Fruit fly (Drosophila melanogaster): Measurements from ENCODE around the gene CG6592.

Gene CG6592

dm6 chr3L:6104551-6104950 is 45.1 kb downstream of the CG6592 start:
- TF ChIP-seq CG17361 (GFP tag; IDR thresholded peaks at IDR 0.05), result no peak
- TF ChIP-seq Hey (tag; optimal IDR thresholded peaks at IDR 0.05), result peak; percentile 95
- TF ChIP-seq chn (GFP tag; optimal IDR thresholded peaks at IDR 0.05), result no peak
- peak; percentile 81 for TF ChIP-seq oc (tag; optimal IDR thresholded peaks at IDR 0.05)
- peak in 1 of 2 experiments; percentile 73 for TF ChIP-seq tll (GFP tag; optimal IDR thresholded peaks at IDR 0.05)
- TF ChIP-seq Nf-YB (GFP tag; optimal IDR thresholded peaks at IDR 0.05), result no peak
- peak; percentile 49 for TF ChIP-seq D (optimal IDR thresholded peaks at IDR 0.05)
- TF ChIP-seq D (GFP tag; optimal IDR thresholded peaks at IDR 0.05), result no peak
- TF ChIP-seq grn (GFP tag; optimal IDR thresholded peaks at IDR 0.05), result peak; percentile 23
- TF ChIP-seq CG8290 (GFP tag; optimal IDR thresholded peaks at IDR 0.05), result no peak
- no peak for TF ChIP-seq CG8290 (tag; optimal IDR thresholded peaks at IDR 0.05)
- TF ChIP-seq pros (GFP tag; optimal IDR thresholded peaks at IDR 0.05), result peak; percentile 83
- no peak for TF ChIP-seq jumu (GFP tag; optimal IDR thresholded peaks at IDR 0.05)
- no peak for TF ChIP-seq bbx (GFP tag; IDR thresholded peaks at IDR 0.05; ENCODE audit: partially characterized antibody)
- peak; percentile 94 for TF ChIP-seq gsb-n (tag; optimal IDR thresholded peaks at IDR 0.05)
- TF ChIP-seq nerfin-1 (tag; optimal IDR thresholded peaks at IDR 0.05), result peak; percentile 27
- no peak for TF ChIP-seq prd (optimal IDR thresholded peaks at IDR 0.05)
- TF ChIP-seq prd (GFP tag; IDR thresholded peaks at IDR 0.05), result peak; percentile 42; the same call in 1 of the 3 replicates
- peak; percentile 25 for TF ChIP-seq kni (GFP tag; optimal IDR thresholded peaks at IDR 0.05)
- 0 out of 3 replicates have a peak, but pooled peaks have one; percentile 18 for TF ChIP-seq CG2889 (GFP tag; IDR thresholded peaks at IDR 0.05)
- peak; percentile 12 for TF ChIP-seq CTCF (GFP tag; optimal IDR thresholded peaks at IDR 0.05)

dm6 chr3L:6105435-6105834 is 46.0 kb downstream of the CG6592 start:
- TF ChIP-seq tll (GFP tag; optimal IDR thresholded peaks at IDR 0.05) (no peak), Ets65A (GFP tag) (peak; percentile 92)

dm6 chr3L:6106717-6107116 is 47.3 kb downstream of the CG6592 start:
- peak; percentile 79 for TF ChIP-seq Hey (tag; optimal IDR thresholded peaks at IDR 0.05)
- TF ChIP-seq pros (GFP tag; optimal IDR thresholded peaks at IDR 0.05), result peak; percentile 49
- peak; percentile 23 for TF ChIP-seq Nf-YC (tag; optimal IDR thresholded peaks at IDR 0.05)
- peak; percentile 33 for TF ChIP-seq cwo (GFP tag; optimal IDR thresholded peaks at IDR 0.05)
- TF ChIP-seq Bgb (GFP tag; IDR thresholded peaks at IDR 0.05; ENCODE audit: partially characterized antibody), result no peak
- no peak for TF ChIP-seq tna (GFP tag; IDR thresholded peaks at IDR 0.05; ENCODE audit: partially characterized antibody)
- no peak for TF ChIP-seq CG7987 (GFP tag; optimal IDR thresholded peaks at IDR 0.05)
- TF ChIP-seq Hr78 (GFP tag; optimal IDR thresholded peaks at IDR 0.05), result peak in 1 of 2 experiments; percentile 72
- TF ChIP-seq otp (GFP tag; IDR thresholded peaks at IDR 0.05), result peak; percentile 34; the same call in 1 of the 3 replicates
- no peak for TF ChIP-seq Rfx (GFP tag; IDR thresholded peaks at IDR 0.05)
- no peak for TF ChIP-seq Stat92E (GFP tag; optimal IDR thresholded peaks at IDR 0.05)
- no peak for TF ChIP-seq bigmax (GFP tag; optimal IDR thresholded peaks at IDR 0.05)
- no peak for TF ChIP-seq Dip2 (GFP tag; IDR thresholded peaks at IDR 0.05)
- no peak for TF ChIP-seq CG13894 (tag; optimal IDR thresholded peaks at IDR 0.05)
- no peak for TF ChIP-seq Asciz (GFP tag; optimal IDR thresholded peaks at IDR 0.05)
- peak; percentile 20 for TF ChIP-seq Vsx1 (GFP tag; optimal IDR thresholded peaks at IDR 0.05)
- peak in 1 of 2 experiments; percentile 56 for TF ChIP-seq tll (GFP tag; optimal IDR thresholded peaks at IDR 0.05)
- no peak for TF ChIP-seq CG16863 (GFP tag; optimal IDR thresholded peaks at IDR 0.05)
- no peak for TF ChIP-seq CG7271 (tag; optimal IDR thresholded peaks at IDR 0.05)
- TF ChIP-seq Blimp-1 (GFP tag; optimal IDR thresholded peaks at IDR 0.05), result no peak
- peak; percentile 63 for TF ChIP-seq crol (GFP tag; IDR thresholded peaks at IDR 0.05)
- TF ChIP-seq CG15073 (GFP tag; optimal IDR thresholded peaks at IDR 0.05), result no peak
- TF ChIP-seq oc (tag; optimal IDR thresholded peaks at IDR 0.05), result peak; percentile 70
- no peak for TF ChIP-seq HmgZ (tag; optimal IDR thresholded peaks at IDR 0.05)
- no peak for TF ChIP-seq ac (GFP tag; optimal IDR thresholded peaks at IDR 0.05)
- peak; percentile 56 for TF ChIP-seq Nf-YB (GFP tag; optimal IDR thresholded peaks at IDR 0.05)
- peak; percentile 28 for TF ChIP-seq gsb-n (tag; optimal IDR thresholded peaks at IDR 0.05)
- no peak for TF ChIP-seq slbo (GFP tag; IDR thresholded peaks at IDR 0.05)
- no peak for TF ChIP-seq CG7357 (GFP tag; IDR thresholded peaks at IDR 0.05)
- TF ChIP-seq sna (GFP tag; IDR thresholded peaks at IDR 0.05; ENCODE audit: partially characterized antibody), result no peak
- no peak for TF ChIP-seq CG11723 (GFP tag; optimal IDR thresholded peaks at IDR 0.05)
- TF ChIP-seq kni (GFP tag; optimal IDR thresholded peaks at IDR 0.05), result peak; percentile 3

Measured in whole organism, embryonic.